Worm (Caenorhabditis elegans) whole organism, mixed stage, embryonic: ENCODE measurements around the gene ttr-51.

Experiments
- M03D4.4 ChIP-seq: sonication (generic microtip); optimal IDR thresholded peaks from 2 replicates; lab custom pipeline; 2017; ENCODE audit warnings: mild to moderate bottlenecking, missing genetic modification characterization, missing compliant biosample characterization
- bed-3 ChIP-seq: fragments of 200-800 bp; sonication (Bioruptor generic); optimal IDR thresholded peaks from 3 replicates; lab custom pipeline; 2018; ENCODE audit warnings: mild to moderate bottlenecking, missing genetic modification characterization, moderate library complexity, missing compliant biosample characterization
- blmp-1 ChIP-seq: fragments of 150-350 bp; optimal IDR thresholded peaks from 2 replicates; lab custom pipeline; 2014; ENCODE audit warnings: missing biosample characterization, missing genetic modification characterization
- ceh-39 ChIP-seq: fragments of 150-350 bp; optimal IDR thresholded peaks from 2 replicates; lab custom pipeline; 2014; ENCODE audit warnings: missing biosample characterization, missing genetic modification characterization
- ceh-43 ChIP-seq: fragments of 200-800 bp; sonication (Bioruptor generic); optimal IDR thresholded peaks from 2 replicates; lab custom pipeline; 2018; ENCODE audit warnings: mild to moderate bottlenecking, missing genetic modification characterization, moderate library complexity, missing compliant biosample characterization
- ceh-83 ChIP-seq: fragments of 200-800 bp; sonication (Bioruptor generic); optimal IDR thresholded peaks from 2 replicates; lab custom pipeline; 2018; ENCODE audit warnings: mild to moderate bottlenecking, missing genetic modification characterization, missing compliant biosample characterization
- ces-1 ChIP-seq: fragments of 150-350 bp; optimal IDR thresholded peaks from 2 replicates; lab custom pipeline; 2014; ENCODE audit warnings: missing biosample characterization, missing genetic modification reagents, missing genetic modification characterization
- cnd-1 ChIP-seq: fragments of 200-800 bp; sonication (Bioruptor generic); optimal IDR thresholded peaks from 2 replicates; lab custom pipeline; 2018; ENCODE audit warnings: mild to moderate bottlenecking, missing genetic modification characterization, missing compliant biosample characterization
- drap-1 ChIP-seq: fragments of 200-800 bp; sonication (Bioruptor generic); optimal IDR thresholded peaks from 3 replicates; lab custom pipeline; 2018; ENCODE audit warnings: mild to moderate bottlenecking, missing genetic modification characterization, missing compliant biosample characterization
- elt-1 ChIP-seq: sonication (generic microtip); optimal IDR thresholded peaks from 2 replicates; lab custom pipeline; 2017; ENCODE audit warnings: missing genetic modification characterization, mild to moderate bottlenecking, missing compliant biosample characterization, antibody characterized with exemption, moderate library complexity, borderline replicate concordance; ENCODE audit not compliant: insufficient read depth
- elt-3 ChIP-seq: fragments of 150-350 bp; optimal IDR thresholded peaks from 2 replicates; lab custom pipeline; 2014; ENCODE audit warnings: missing biosample characterization, missing genetic modification characterization
- flh-1 ChIP-seq: fragments of 200-800 bp; sonication (Bioruptor generic); optimal IDR thresholded peaks from 2 replicates; lab custom pipeline; 2018; ENCODE audit warnings: mild to moderate bottlenecking, missing genetic modification characterization, moderate library complexity, missing compliant biosample characterization
- ham-2 ChIP-seq: fragments of 200-800 bp; sonication (Bioruptor generic); optimal IDR thresholded peaks from 2 replicates; lab custom pipeline; 2018; ENCODE audit warnings: mild to moderate bottlenecking, missing genetic modification characterization, missing compliant biosample characterization
- hlh-1 ChIP-seq: fragments of 150-350 bp; optimal IDR thresholded peaks from 2 replicates; lab custom pipeline; 2014; ENCODE audit warnings: missing biosample characterization, missing genetic modification reagents, missing genetic modification characterization
- lin-13 ChIP-seq: fragments of 150-350 bp; optimal IDR thresholded peaks from 2 replicates; lab custom pipeline; 2014; ENCODE audit warnings: missing biosample characterization, missing genetic modification characterization
- lin-32 ChIP-seq: fragments of 200-800 bp; sonication (Bioruptor generic); optimal IDR thresholded peaks from 2 replicates; lab custom pipeline; 2018; ENCODE audit warnings: mild to moderate bottlenecking, missing genetic modification characterization, missing compliant biosample characterization
- lsy-2 ChIP-seq: fragments of 150-350 bp; optimal IDR thresholded peaks from 2 replicates; lab custom pipeline; 2014; ENCODE audit warnings: missing biosample characterization, missing genetic modification characterization
- mab-5 ChIP-seq: fragments of 150-350 bp; optimal IDR thresholded peaks from 2 replicates; lab custom pipeline; 2014; ENCODE audit warnings: missing biosample characterization, missing genetic modification characterization
- mep-1 ChIP-seq: fragments of 150-350 bp; optimal IDR thresholded peaks from 2 replicates; lab custom pipeline; 2017; ENCODE audit warnings: missing biosample characterization, missing genetic modification reagents, missing genetic modification characterization, inconsistent platforms
- mls-2 ChIP-seq: sonication (generic microtip); optimal IDR thresholded peaks from 2 replicates; lab custom pipeline; 2016; ENCODE audit warnings: mild to moderate bottlenecking, missing genetic modification characterization, moderate library complexity, missing compliant biosample characterization
- nhr-12 ChIP-seq: fragments of 150-350 bp; optimal IDR thresholded peaks from 2 replicates; lab custom pipeline; 2014; ENCODE audit warnings: missing biosample characterization, missing genetic modification characterization
- nhr-2 ChIP-seq: fragments of 150-350 bp; optimal IDR thresholded peaks from 2 replicates; lab custom pipeline; 2014; ENCODE audit warnings: missing biosample characterization, missing genetic modification characterization
- nhr-237 ChIP-seq: fragments of 150-350 bp; optimal IDR thresholded peaks from 2 replicates; lab custom pipeline; 2014; ENCODE audit warnings: missing biosample characterization, missing genetic modification characterization
- nhr-28 ChIP-seq: fragments of 150-350 bp; optimal IDR thresholded peaks from 2 replicates; lab custom pipeline; 2014; ENCODE audit warnings: missing biosample characterization, missing genetic modification characterization
- nhr-76 ChIP-seq: sonication (generic microtip); optimal IDR thresholded peaks from 2 replicates; lab custom pipeline; 2017; ENCODE audit warnings: missing biosample characterization, missing genetic modification characterization
- pha-4 ChIP-seq: fragments of 150-350 bp; optimal IDR thresholded peaks from 2 replicates; lab custom pipeline; 2018; ENCODE audit warnings: missing biosample characterization, missing genetic modification reagents, missing genetic modification characterization
- sem-2 ChIP-seq: fragments of 200-800 bp; sonication (Bioruptor generic); optimal IDR thresholded peaks from 2 replicates; lab custom pipeline; 2018; ENCODE audit warnings: mild to moderate bottlenecking, missing genetic modification characterization, missing compliant biosample characterization
- snpc-4 ChIP-seq: fragments of 150-350 bp; optimal IDR thresholded peaks from 2 replicates; lab custom pipeline; 2014; ENCODE audit warnings: missing biosample characterization, missing genetic modification characterization
- sptf-1 ChIP-seq: sonication (generic microtip); optimal IDR thresholded peaks from 2 replicates; lab custom pipeline; 2017; ENCODE audit warnings: mild to moderate bottlenecking, missing genetic modification characterization, moderate library complexity, missing compliant biosample characterization
- tbx-8 ChIP-seq: fragments of 200-800 bp; sonication (Bioruptor generic); optimal IDR thresholded peaks from 2 replicates; lab custom pipeline; 2018; ENCODE audit warnings: mild to moderate bottlenecking, missing genetic modification characterization, moderate library complexity, missing compliant biosample characterization
- unc-120 ChIP-seq: sonication (generic microtip); optimal IDR thresholded peaks from 2 replicates; lab custom pipeline; 2017; ENCODE audit warnings: missing genetic modification characterization, missing compliant biosample characterization; ENCODE audit not compliant: poor library complexity, severe bottlenecking
- unc-39 ChIP-seq: fragments of 150-350 bp; optimal IDR thresholded peaks from 2 replicates; lab custom pipeline; 2014; ENCODE audit warnings: missing biosample characterization, missing genetic modification characterization
- unc-62 ChIP-seq: fragments of 150-350 bp; optimal IDR thresholded peaks from 2 replicates; lab custom pipeline; 2014; ENCODE audit warnings: missing biosample characterization, missing genetic modification reagents, missing genetic modification characterization
- zip-8 ChIP-seq: fragments of 150-350 bp; optimal IDR thresholded peaks from 2 replicates; lab custom pipeline; 2014; ENCODE audit warnings: missing biosample characterization, missing genetic modification characterization
- ztf-11 ChIP-seq: fragments of 150-350 bp; optimal IDR thresholded peaks from 2 replicates; lab custom pipeline; 2014; ENCODE audit warnings: missing biosample characterization, missing genetic modification characterization

ttr-51 gene

DNA sequence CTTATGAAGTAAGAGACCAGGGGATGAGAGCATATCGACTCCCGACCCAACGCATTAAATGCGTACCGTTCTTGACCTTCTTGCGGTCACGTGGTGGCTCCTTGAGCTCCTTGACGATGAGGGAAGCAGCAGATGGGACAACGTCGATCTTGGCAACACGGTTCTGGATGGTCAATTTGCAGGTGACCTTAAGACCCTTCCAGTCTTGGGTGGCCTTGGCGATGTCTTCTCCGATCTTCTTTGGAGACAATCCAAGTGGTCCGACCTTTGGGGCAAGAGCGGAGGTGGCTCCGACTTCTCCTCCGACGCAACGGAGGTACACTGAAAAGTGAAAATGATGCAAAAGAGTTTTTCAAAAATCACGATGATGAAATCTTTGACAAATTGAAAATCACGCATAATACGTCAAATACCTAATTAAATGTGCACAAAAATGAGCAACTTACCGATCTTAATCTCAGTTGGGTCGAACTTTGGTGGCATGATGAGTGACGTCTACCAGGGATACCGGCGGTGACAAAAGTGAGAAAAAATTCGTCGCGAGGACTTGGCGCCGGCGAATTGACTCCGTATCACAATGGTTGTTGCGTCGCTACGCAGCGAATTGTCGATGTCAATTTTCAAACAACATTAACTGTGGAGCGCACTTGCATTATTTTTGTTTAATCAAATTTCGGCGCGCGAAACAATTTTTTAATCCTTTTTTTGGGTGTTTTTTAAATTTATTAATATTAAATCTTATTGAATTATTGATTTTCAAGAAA, 11.9 kb downstream of the ttr-51 start, which contains the start of gene rpl-12:
Gene rpl-12 (minus strand): TSS at position 574 of the 764 bp plus-strand sequence.
- TF ChIP-seq ceh-83 (GFP tag; lab: Kevin White, UChicago) (peak; percentile 67), nhr-237 (tag; lab: Kevin White, UChicago) (peak; percentile 97), mab-5 (tag; lab: Kevin White, UChicago) (peak; percentile 83), zip-8 (tag; lab: Kevin White, UChicago) (peak; percentile 54), unc-62 (GFP tag; lab: Kevin White, UChicago) (peak; percentile 94), ztf-11 (tag; lab: Kevin White, UChicago) (peak; percentile 75), tbx-8 (GFP tag; lab: Kevin White, UChicago) (peak; percentile 45), drap-1 (peak; percentile 80), unc-39 (tag; lab: Kevin White, UChicago) (peak; percentile 75), ham-2 (peak; percentile 23), snpc-4 (no peak), ceh-43 (peak; percentile 67), mls-2 (tag; lab: Kevin White, UChicago) (peak; percentile 75), elt-1 (tag; lab: Kevin White, UChicago) (no peak), ceh-39 (peak; percentile 94), nhr-12 (tag; lab: Kevin White, UChicago) (peak; percentile 75), lsy-2 (peak; percentile 92), pha-4 (tag; lab: Kevin White, UChicago) (peak; percentile 99), sem-2 (GFP tag; lab: Kevin White, UChicago) (no peak), lin-13 (tag; lab: Kevin White, UChicago) (peak; percentile 96), cnd-1 (peak; percentile 84), lin-32 (GFP tag; lab: Kevin White, UChicago) (peak; percentile 3), blmp-1 (tag; lab: Kevin White, UChicago) (peak; percentile 52), M03D4.4 (tag; lab: Kevin White, UChicago) (peak; percentile 74), ces-1 (GFP tag; lab: Kevin White, UChicago) (peak; percentile 100), nhr-2 (no peak), unc-120 (tag; lab: Kevin White, UChicago) (peak; percentile 75), elt-3 (tag; lab: Kevin White, UChicago) (peak; percentile 84), mep-1 (tag; lab: Kevin White, UChicago) (peak; percentile 99), flh-1 (no peak), nhr-28 (tag; lab: Kevin White, UChicago) (no peak), hlh-1 (tag; lab: Kevin White, UChicago) (peak; percentile 71), nhr-76 (tag; lab: Kevin White, UChicago) (no peak), sptf-1 (tag; lab: Kevin White, UChicago) (peak; percentile 89), bed-3 (GFP tag; lab: Kevin White, UChicago) (no peak)

DNA sequence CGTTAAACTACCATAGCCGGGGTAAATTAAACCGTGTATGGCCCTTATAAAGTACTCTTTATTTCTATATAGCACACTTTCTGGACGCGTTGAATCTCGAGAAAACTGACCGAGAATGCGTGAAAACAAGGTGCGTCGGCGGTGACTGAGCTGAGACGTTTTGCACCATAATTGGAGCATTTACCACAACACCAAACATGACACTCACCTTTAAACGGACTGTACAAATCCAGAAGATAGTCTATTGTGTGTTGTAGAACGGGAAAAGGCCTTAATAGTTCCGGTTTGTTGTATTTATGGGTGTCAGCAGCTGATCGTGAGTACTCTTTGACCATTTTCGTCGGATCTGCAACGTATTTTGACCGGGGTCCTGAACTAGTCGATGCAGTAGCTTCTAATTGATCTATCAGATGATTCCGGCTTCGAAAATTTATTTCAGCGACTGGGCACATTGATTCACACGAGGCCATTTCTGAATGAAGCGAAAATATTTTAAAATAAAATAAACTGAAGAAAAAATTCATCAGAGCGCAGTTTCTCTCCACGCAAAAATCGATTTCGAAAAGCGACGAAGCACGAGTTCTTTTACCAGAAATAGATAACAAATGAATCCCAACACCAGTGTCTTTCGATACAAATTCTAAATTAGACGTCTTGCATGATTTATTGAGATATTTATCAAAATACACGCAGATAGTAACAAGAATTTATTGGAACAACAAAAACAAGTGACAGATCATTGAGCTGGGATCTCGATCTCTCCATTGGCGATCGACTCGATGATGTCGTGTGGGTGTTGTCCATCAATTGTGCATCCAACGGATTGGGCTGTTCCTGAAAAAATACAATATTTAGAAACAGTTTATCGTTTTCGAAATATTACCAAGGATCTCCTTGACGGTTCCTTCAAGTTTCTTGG, 12.9 kb downstream of the ttr-51 start, which contains the start of gene tag-115:
Gene tag-115 (minus strand): TSS at position 472 of the 919 bp plus-strand sequence.
- TF ChIP-seq unc-62 (GFP tag; lab: Kevin White, UChicago) (no peak), nhr-12 (tag; lab: Kevin White, UChicago) (no peak), ceh-83 (GFP tag; lab: Kevin White, UChicago) (peak; percentile 7), ces-1 (GFP tag; lab: Kevin White, UChicago) (no peak), ham-2 (no peak), cnd-1 (no peak), lin-13 (tag; lab: Kevin White, UChicago) (no peak), drap-1 (no peak), nhr-2 (no peak)
